Fruit fly (Drosophila melanogaster): Measurements from ENCODE around the gene lcs.

The lcs gene

dm6 chrX:21366311-21366990, 30.7 kb downstream of the lcs start (continued):
- TF ChIP-seq CG15269 (tag; optimal IDR thresholded peaks at IDR 0.05) (peak; percentile 95), Max (GFP tag; optimal IDR thresholded peaks at IDR 0.05) (peak; percentile 76), odd (GFP tag; optimal IDR thresholded peaks at IDR 0.05) (peak; percentile 89), bab2 (GFP tag; optimal IDR thresholded peaks at IDR 0.05) (peak; percentile 9), CG17328 (GFP tag; IDR thresholded peaks at IDR 0.05) (peak; percentile 80; the same call in 1 of the 2 replicates), CkIIα-i1 (GFP tag; IDR thresholded peaks at IDR 0.05) (no peak; the same call in 1 of the 2 replicates), bigmax (GFP tag; optimal IDR thresholded peaks at IDR 0.05) (peak; percentile 25), dati (GFP tag; IDR thresholded peaks at IDR 0.05) (no peak), kni (GFP tag; optimal IDR thresholded peaks at IDR 0.05) (peak; percentile 84), CG9609 (GFP tag; optimal IDR thresholded peaks at IDR 0.05) (peak; percentile 17), Taf1 (GFP tag; IDR thresholded peaks at IDR 0.05) (peak; percentile 71), onecut (GFP tag; IDR thresholded peaks at IDR 0.05) (peak; percentile 71), Hey (tag; optimal IDR thresholded peaks at IDR 0.05) (no peak), ap (GFP tag; IDR thresholded peaks at IDR 0.05) (peak; percentile 57), yki (optimal IDR thresholded peaks at IDR 0.05) (no peak), cas (GFP tag; IDR thresholded peaks at IDR 0.05) (peak; percentile 50; the same call in 1 of the 2 replicates), Asciz (GFP tag; optimal IDR thresholded peaks at IDR 0.05) (peak; percentile 88), cato (GFP tag; optimal IDR thresholded peaks at IDR 0.05; ENCODE audit: borderline replicate concordance) (peak; percentile 59), CG12219 (GFP tag; optimal IDR thresholded peaks at IDR 0.05) (peak; percentile 83), Dp (GFP tag; optimal IDR thresholded peaks at IDR 0.05) (peak; percentile 10), chif (GFP tag; optimal IDR thresholded peaks at IDR 0.05) (peak; percentile 4 to 62), CG7839 (tag; optimal IDR thresholded peaks at IDR 0.05) (peak; percentile 96), BtbVII (GFP tag; optimal IDR thresholded peaks at IDR 0.05) (peak; percentile 93), Tbp (GFP tag; optimal IDR thresholded peaks at IDR 0.05) (no peak), CG9437 (GFP tag; optimal IDR thresholded peaks at IDR 0.05) (peak; percentile 86), stwl (tag; optimal IDR thresholded peaks at IDR 0.05) (no peak), CG12104 (GFP tag; optimal IDR thresholded peaks at IDR 0.05) (peak; percentile 85), Deaf1 (tag; optimal IDR thresholded peaks at IDR 0.05) (peak; percentile 78), gem (tag; optimal IDR thresholded peaks at IDR 0.05) (peak; percentile 96), sens (GFP tag) (peak; percentile 91), CG9817 (tag; optimal IDR thresholded peaks at IDR 0.05) (peak; percentile 89), TFAM (GFP tag; optimal IDR thresholded peaks at IDR 0.05) (peak; percentile 33), croc (GFP tag; conservative IDR thresholded peaks at IDR 0.05) (peak; percentile 83), PHDP (tag; optimal IDR thresholded peaks at IDR 0.05) (peak; percentile 93), CG7556 (GFP tag; optimal IDR thresholded peaks at IDR 0.05) (peak; percentile 96), CG12155 (GFP tag; optimal IDR thresholded peaks at IDR 0.05) (peak; percentile 83), hbn (GFP tag; IDR thresholded peaks at IDR 0.05; ENCODE audit: partially characterized antibody) (no peak), MESR4 (GFP tag; optimal IDR thresholded peaks at IDR 0.05) (peak; percentile 9), ewg (GFP tag; optimal IDR thresholded peaks at IDR 0.05) (peak; percentile 84), CG12744 (GFP tag; optimal IDR thresholded peaks at IDR 0.05) (peak; percentile 19), Dll (GFP tag; IDR thresholded peaks at IDR 0.05; ENCODE audit: partially characterized antibody) (no peak), toy (GFP tag; IDR thresholded peaks at IDR 0.05) (no peak), trem (tag; optimal IDR thresholded peaks at IDR 0.05) (peak; percentile 81), Jarid2 (GFP tag; optimal IDR thresholded peaks at IDR 0.05) (peak; percentile 72), CG7357 (GFP tag; IDR thresholded peaks at IDR 0.05) (peak; percentile 82; the same call in 2 of the 3 replicates), Hr78 (GFP tag; optimal IDR thresholded peaks at IDR 0.05) (peak in 1 of 2 experiments; percentile 85), NC2α (GFP tag; optimal IDR thresholded peaks at IDR 0.05) (no peak), HmgD (GFP tag; optimal IDR thresholded peaks at IDR 0.05) (no peak), HLHmδ (GFP tag; optimal IDR thresholded peaks at IDR 0.05) (no peak)
